Fruit fly (Drosophila melanogaster): ENCODE results near the gene HDAC11.

- TF ChIP-seq Smox (GFP tag; optimal IDR thresholded peaks at IDR 0.05), result no peak
- no peak for TF ChIP-seq CG31627 (GFP tag; optimal IDR thresholded peaks at IDR 0.05)
These were observed 14.5 kb upstream of the HDAC11 start, which contains the start of gene CycB3 for dm6 chr3R:24870389-24871048.
